Worm (Caenorhabditis elegans) whole organism, L4/young adult: Measurements from ENCODE around the gene wrt-2.

Experiments
- W03F9.2 ChIP-seq: fragments of 150-350 bp; optimal IDR thresholded peaks from 2 replicates; lab custom pipeline; 2014; ENCODE audit warnings: missing biosample characterization, missing genetic modification characterization
- dao-5 ChIP-seq: sonication (generic microtip); optimal IDR thresholded peaks from 2 replicates; lab custom pipeline; 2016; ENCODE audit warnings: missing genotype, missing genetic modification characterization, moderate library complexity, missing compliant biosample characterization
- him-1 ChIP-seq: sonication (generic microtip); optimal IDR thresholded peaks from 2 replicates; lab custom pipeline; 2016; ENCODE audit warnings: missing genotype, missing genetic modification reagents, missing genetic modification characterization, missing compliant biosample characterization

- no peak for TF ChIP-seq dao-5 (tag; lab: Kevin White, UChicago)
- TF ChIP-seq him-1 (tag; lab: Kevin White, UChicago) = peak; percentile 76
- no peak for TF ChIP-seq W03F9.2
These were observed 16.9 kb upstream of the wrt-2 start for ce11 chrX:3111066-3111465.
